Fruit fly (Drosophila melanogaster): ENCODE results near the gene vers.
A peak's percentile ranks its signal among the peaks of the same experiment; 100 is the strongest.

Gene vers

DNA sequence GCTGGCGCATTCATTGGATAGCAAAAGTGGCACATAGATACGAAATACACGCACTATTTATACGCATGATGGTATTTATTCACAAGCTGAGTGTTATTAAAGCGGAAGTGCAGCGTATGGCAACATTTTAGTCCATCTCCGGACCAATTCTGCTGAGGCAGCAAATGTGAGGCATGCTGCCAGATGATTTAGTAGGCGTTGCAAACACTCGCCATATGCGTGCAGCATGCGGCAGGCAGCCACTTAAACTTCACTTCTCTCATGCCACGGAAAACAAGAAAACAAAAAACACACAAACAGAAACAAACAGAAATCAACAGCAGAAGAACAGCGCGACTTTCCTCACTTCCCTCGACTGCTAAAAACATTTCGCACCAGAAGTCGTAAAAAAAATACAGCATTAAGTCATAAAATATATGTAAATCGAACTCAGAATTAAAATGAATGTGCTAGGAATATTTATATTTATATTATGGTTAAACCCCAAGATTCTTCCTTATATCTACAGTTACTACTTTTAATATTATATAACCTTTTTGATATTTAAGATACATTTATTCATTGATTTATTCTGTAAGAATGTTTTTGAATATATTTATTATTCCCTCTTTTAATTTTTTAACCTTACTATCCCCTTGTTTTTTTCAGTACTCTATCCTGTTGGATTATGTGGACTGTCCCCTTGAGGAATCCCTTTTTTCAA, 16.4 kb upstream of the vers start:
- TF ChIP-seq toe (GFP tag; optimal IDR thresholded peaks at IDR 0.05): no peak
- TF ChIP-seq CG33017 (tag; optimal IDR thresholded peaks at IDR 0.05): no peak
- no peak for TF ChIP-seq CG11617 (GFP tag; optimal IDR thresholded peaks at IDR 0.05)
- TF ChIP-seq tj (GFP tag; optimal IDR thresholded peaks at IDR 0.05): no peak
- TF ChIP-seq pad (GFP tag; optimal IDR thresholded peaks at IDR 0.05): no peak

DNA sequence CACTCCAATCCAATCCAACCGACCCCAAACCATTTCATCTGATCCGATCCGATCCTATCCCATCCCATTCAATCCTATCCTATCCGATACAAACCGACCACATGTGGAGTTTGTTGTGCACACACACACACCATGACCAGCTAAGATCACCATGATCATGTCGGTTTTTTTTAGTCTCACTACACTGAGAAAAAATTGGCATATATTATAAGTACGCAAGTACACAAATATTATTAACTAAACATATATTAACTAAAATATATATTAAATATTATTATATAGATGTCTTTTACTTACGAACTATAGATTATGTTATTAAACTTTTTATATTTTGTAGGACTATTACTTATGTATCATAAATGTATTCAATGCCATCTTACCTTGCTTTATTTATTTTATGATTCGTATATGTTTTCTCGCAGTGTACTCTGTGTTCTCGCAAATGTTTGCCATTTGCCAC, 13.9 kb upstream of the vers start:
- TF ChIP-seq tj (GFP tag; optimal IDR thresholded peaks at IDR 0.05) (no peak), CG11617 (GFP tag; optimal IDR thresholded peaks at IDR 0.05) (no peak)

DNA sequence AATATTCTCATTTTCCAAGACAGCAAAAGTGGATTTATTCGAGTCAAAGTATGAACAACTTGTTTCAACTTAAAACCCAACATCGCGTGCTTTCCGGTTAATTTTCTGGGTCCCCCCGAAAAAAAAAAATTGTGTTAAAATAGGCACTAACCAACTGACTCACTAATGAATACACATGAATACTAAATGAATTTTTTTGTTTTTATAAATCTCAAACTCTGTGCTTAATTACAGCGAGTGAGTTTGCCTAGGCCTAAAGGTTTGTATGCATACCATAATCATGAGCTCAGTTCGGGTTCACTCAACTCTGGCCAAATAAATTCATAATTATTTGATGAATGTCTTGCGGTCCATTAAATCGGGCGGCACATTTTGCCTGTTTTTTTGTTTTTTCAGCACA, 8.5 kb upstream of the vers start:
- TF ChIP-seq cic (GFP tag; optimal IDR thresholded peaks at IDR 0.05) (no peak), CG5204 (GFP tag; optimal IDR thresholded peaks at IDR 0.05) (no peak), CG11617 (GFP tag; optimal IDR thresholded peaks at IDR 0.05) (no peak), pad (GFP tag; optimal IDR thresholded peaks at IDR 0.05) (no peak), cnc (optimal IDR thresholded peaks at IDR 0.05) (no peak), toe (GFP tag; optimal IDR thresholded peaks at IDR 0.05) (no peak), Hr96 (GFP tag; optimal IDR thresholded peaks at IDR 0.05) (no peak), CG7045 (GFP tag; optimal IDR thresholded peaks at IDR 0.05) (no peak), kay (GFP tag; ENCODE audit: borderline replicate concordance) (no peak)

DNA sequence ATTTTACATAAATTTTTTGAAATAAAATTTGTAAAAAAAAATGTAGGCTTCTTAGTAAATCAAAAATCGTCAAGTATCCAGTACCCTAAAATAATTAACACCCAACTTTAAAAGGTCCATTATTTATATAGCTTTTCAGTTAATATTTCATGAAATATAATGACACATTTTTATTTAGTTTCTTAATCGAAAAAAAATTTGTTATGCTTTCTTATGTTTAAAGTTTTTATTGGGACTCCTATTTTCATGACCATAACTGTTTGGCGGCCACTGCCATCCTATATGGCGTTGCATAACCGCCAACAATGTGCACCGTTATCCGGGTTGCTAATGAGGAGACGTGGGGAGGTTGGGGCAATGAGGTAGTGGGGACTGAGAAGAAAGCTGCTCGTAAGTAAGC, 7.4 kb upstream of the vers start:
- TF ChIP-seq CG1620 (GFP tag; optimal IDR thresholded peaks at IDR 0.05) (no peak), Mnt (GFP tag; optimal IDR thresholded peaks at IDR 0.05) (no peak), cic (GFP tag; optimal IDR thresholded peaks at IDR 0.05) (no peak), Crg-1 (GFP tag; optimal IDR thresholded peaks at IDR 0.05) (no peak), kay (GFP tag; ENCODE audit: borderline replicate concordance) (no peak), pad (GFP tag; optimal IDR thresholded peaks at IDR 0.05) (no peak), CG14711 (tag; optimal IDR thresholded peaks at IDR 0.05) (no peak), CG5204 (GFP tag; optimal IDR thresholded peaks at IDR 0.05) (no peak), CG33017 (tag; optimal IDR thresholded peaks at IDR 0.05) (no peak), CG12768 (GFP tag; optimal IDR thresholded peaks at IDR 0.05) (no peak), Hr96 (GFP tag; optimal IDR thresholded peaks at IDR 0.05) (no peak), ovo (GFP tag; optimal IDR thresholded peaks at IDR 0.05) (no peak), CG7101 (tag; optimal IDR thresholded peaks at IDR 0.05) (no peak), cnc (optimal IDR thresholded peaks at IDR 0.05) (no peak)

DNA sequence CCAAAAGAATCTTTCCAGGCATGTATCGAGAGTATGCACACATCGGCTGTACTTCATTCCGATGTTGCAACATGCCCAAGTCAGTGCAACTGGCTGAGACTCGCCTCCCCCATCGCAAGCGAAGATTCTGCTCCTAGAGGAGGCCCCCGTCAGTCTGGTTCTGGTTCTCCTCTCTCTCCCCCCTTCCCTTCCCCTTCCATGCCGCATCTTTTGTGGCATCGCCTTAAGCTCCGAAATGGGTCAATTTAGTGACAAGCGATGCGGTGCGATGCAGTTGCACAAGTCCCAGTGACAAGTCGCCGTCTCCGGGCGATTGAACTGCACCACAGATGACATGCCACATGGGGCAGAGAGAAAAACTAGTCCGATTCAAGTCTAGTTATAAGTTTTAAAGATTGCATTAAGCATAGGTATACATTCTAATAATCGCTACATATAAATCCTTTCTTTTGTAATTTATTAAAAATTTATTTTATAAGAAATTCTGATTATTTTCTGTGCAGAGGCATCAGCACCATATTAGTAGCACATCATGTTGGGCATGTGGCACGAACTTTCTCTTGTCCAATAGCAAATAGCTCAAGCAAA, 6.8 kb upstream of the vers start:
- TF ChIP-seq toe (GFP tag; optimal IDR thresholded peaks at IDR 0.05) (no peak), ovo (GFP tag; optimal IDR thresholded peaks at IDR 0.05) (no peak), CG11617 (GFP tag; optimal IDR thresholded peaks at IDR 0.05) (no peak), tj (GFP tag; optimal IDR thresholded peaks at IDR 0.05) (no peak), bab1 (GFP tag; optimal IDR thresholded peaks at IDR 0.05) (no peak), CG7101 (tag; optimal IDR thresholded peaks at IDR 0.05) (no peak), CG12768 (GFP tag; optimal IDR thresholded peaks at IDR 0.05) (no peak), Crg-1 (GFP tag; optimal IDR thresholded peaks at IDR 0.05) (no peak), Mnt (GFP tag; optimal IDR thresholded peaks at IDR 0.05) (no peak), kay (GFP tag; ENCODE audit: borderline replicate concordance) (no peak), cic (GFP tag; optimal IDR thresholded peaks at IDR 0.05) (no peak), CG14711 (tag; optimal IDR thresholded peaks at IDR 0.05) (no peak), CG7045 (GFP tag; optimal IDR thresholded peaks at IDR 0.05) (no peak), CG33017 (tag; optimal IDR thresholded peaks at IDR 0.05) (no peak), pad (GFP tag; optimal IDR thresholded peaks at IDR 0.05) (no peak), Clk (GFP tag; optimal IDR thresholded peaks at IDR 0.05) (no peak), CG1620 (GFP tag; optimal IDR thresholded peaks at IDR 0.05) (no peak), Hr96 (GFP tag; optimal IDR thresholded peaks at IDR 0.05) (no peak), CG5204 (GFP tag; optimal IDR thresholded peaks at IDR 0.05) (no peak), cnc (optimal IDR thresholded peaks at IDR 0.05) (no peak)

DNA sequence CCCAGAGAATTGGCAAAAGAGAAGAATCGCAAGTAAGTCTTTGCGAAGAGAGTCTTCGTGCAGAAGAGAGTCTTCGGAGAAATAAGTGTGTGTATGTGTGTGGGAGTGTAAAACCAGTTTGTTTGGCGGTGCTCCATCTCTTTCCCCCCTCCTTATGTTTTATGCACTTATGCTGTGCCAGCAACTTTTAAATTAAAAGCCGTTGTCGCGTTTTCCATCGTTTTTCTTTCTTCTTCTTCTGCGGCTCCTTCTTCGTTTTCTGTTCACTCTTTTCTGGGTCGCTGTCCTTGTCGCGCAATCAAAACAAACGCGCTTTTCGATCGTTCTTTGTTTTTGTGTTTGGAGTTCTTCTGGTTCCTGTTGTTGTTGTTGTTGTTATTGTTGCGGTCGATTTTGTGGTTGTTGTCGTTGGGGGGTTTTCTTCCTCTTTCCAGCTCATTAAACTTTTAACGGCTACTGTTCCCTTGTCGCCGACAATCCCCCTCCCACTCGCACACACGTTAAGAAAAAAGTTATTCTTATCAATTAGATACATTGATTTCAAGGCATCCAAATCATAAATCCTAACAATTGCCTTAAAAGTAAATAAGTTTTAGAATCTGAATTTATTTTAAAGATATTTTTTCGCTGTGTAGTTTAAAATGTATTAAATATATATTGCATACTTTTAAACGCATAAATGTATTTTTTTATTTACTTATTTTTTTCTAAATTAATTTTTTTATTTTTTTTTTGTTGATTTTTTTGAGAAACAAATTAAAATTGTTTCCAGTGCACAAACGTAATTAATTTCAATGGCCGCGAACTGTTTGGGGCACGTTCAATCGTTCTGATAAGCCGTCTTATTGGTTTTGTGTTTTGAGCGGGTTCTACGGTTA, 4.6 kb upstream of the vers start:
- no peak for TF ChIP-seq Hr96 (GFP tag; optimal IDR thresholded peaks at IDR 0.05)
- no peak for TF ChIP-seq Mnt (GFP tag; optimal IDR thresholded peaks at IDR 0.05)
- TF ChIP-seq ovo (GFP tag; optimal IDR thresholded peaks at IDR 0.05): no peak
- peak; percentile 99 for TF ChIP-seq tj (GFP tag; optimal IDR thresholded peaks at IDR 0.05)
- TF ChIP-seq cic (GFP tag; optimal IDR thresholded peaks at IDR 0.05): no peak
- TF ChIP-seq CG5204 (GFP tag; optimal IDR thresholded peaks at IDR 0.05): no peak
- no peak for TF ChIP-seq toe (GFP tag; optimal IDR thresholded peaks at IDR 0.05)
- TF ChIP-seq kay (GFP tag; ENCODE audit: borderline replicate concordance): no peak
- TF ChIP-seq CG11617 (GFP tag; optimal IDR thresholded peaks at IDR 0.05): peak; percentile 24
- TF ChIP-seq Crg-1 (GFP tag; optimal IDR thresholded peaks at IDR 0.05): no peak
- peak; percentile 61 for TF ChIP-seq CG14711 (tag; optimal IDR thresholded peaks at IDR 0.05)
- no peak for TF ChIP-seq CG12768 (GFP tag; optimal IDR thresholded peaks at IDR 0.05)
- peak; percentile 58 for TF ChIP-seq bab1 (GFP tag; optimal IDR thresholded peaks at IDR 0.05)
- no peak for TF ChIP-seq CG7045 (GFP tag; optimal IDR thresholded peaks at IDR 0.05)
- peak; percentile 42 for TF ChIP-seq pad (GFP tag; optimal IDR thresholded peaks at IDR 0.05)
- no peak for TF ChIP-seq CG1620 (GFP tag; optimal IDR thresholded peaks at IDR 0.05)
- no peak for TF ChIP-seq CG33017 (tag; optimal IDR thresholded peaks at IDR 0.05)
- TF ChIP-seq CG7101 (tag; optimal IDR thresholded peaks at IDR 0.05): peak; percentile 40
- TF ChIP-seq Clk (GFP tag; optimal IDR thresholded peaks at IDR 0.05): no peak
- TF ChIP-seq cnc (optimal IDR thresholded peaks at IDR 0.05): no peak

Data from whole organism, adult.